Worm (Caenorhabditis elegans) whole organism, L3 larva: ENCODE measurements around the gene atg-18.

Experiments used
- R02D3.7 ChIP-seq: fragments of 150-350 bp; optimal IDR thresholded peaks from 2 replicates; lab custom pipeline; 2014; ENCODE audit warnings: missing biosample characterization, missing genetic modification characterization
- ZK546.5 ChIP-seq: sonication (generic microtip); optimal IDR thresholded peaks from 2 replicates; lab custom pipeline; 2017; ENCODE audit warnings: missing biosample characterization, missing genetic modification characterization
- aly-2 ChIP-seq: fragments of 150-350 bp; optimal IDR thresholded peaks from 2 replicates; lab custom pipeline; 2014; ENCODE audit warnings: missing biosample characterization, missing genetic modification characterization
- ama-1 ChIP-seq: fragments of 150-350 bp; optimal IDR thresholded peaks from 2 replicates; lab custom pipeline; 2018
- ceh-16 ChIP-seq: sonication (generic microtip); optimal IDR thresholded peaks from 2 replicates; lab custom pipeline; 2017; ENCODE audit warnings: missing biosample characterization, missing genetic modification characterization
- ceh-28 ChIP-seq: fragments of 150-350 bp; optimal IDR thresholded peaks from 2 replicates; lab custom pipeline; 2014; ENCODE audit warnings: missing biosample characterization, missing genetic modification reagents, missing genetic modification characterization
- ceh-82 ChIP-seq: fragments of 150-350 bp; optimal IDR thresholded peaks from 2 replicates; lab custom pipeline; 2014; ENCODE audit warnings: missing biosample characterization, missing genetic modification characterization
- ceh-9 ChIP-seq: sonication (generic microtip); optimal IDR thresholded peaks from 2 replicates; lab custom pipeline; 2018; ENCODE audit warnings: missing biosample characterization, missing genetic modification characterization
- daf-12 ChIP-seq: fragments of 150-350 bp; optimal IDR thresholded peaks from 2 replicates; lab custom pipeline; 2014; ENCODE audit warnings: missing biosample characterization, missing genetic modification reagents, missing genetic modification characterization
- egl-27 ChIP-seq: sonication (generic microtip); optimal IDR thresholded peaks from 4 replicates; lab custom pipeline; 2017; ENCODE audit warnings: missing biosample characterization, missing genetic modification reagents, missing genetic modification characterization
- egl-5 ChIP-seq: fragments of 150-350 bp; optimal IDR thresholded peaks from 2 replicates; lab custom pipeline; 2017; ENCODE audit warnings: missing biosample characterization, missing genetic modification reagents, missing genetic modification characterization, inconsistent platforms
- elt-1 ChIP-seq: fragments of 150-350 bp; optimal IDR thresholded peaks from 2 replicates; lab custom pipeline; 2014; ENCODE audit warnings: missing biosample characterization, missing genetic modification characterization
- elt-2 ChIP-seq: sonication (generic microtip); optimal IDR thresholded peaks from 2 replicates; lab custom pipeline; 2016; ENCODE audit warnings: missing genetic modification reagents, mild to moderate bottlenecking, missing genetic modification characterization, missing compliant biosample characterization
- elt-3 ChIP-seq, 3 experiments: fragments of 150-350 bp in 1 of 3; sonication (generic microtip) in 2 of 3; optimal IDR thresholded peaks; 2 replicates in 2 of 3; 4 replicates in 1 of 3; lab custom pipeline; 2014 to 2017; ENCODE audit warnings: missing biosample characterization in 3 of 3, missing genetic modification characterization in 3 of 3
- eor-1 ChIP-seq, 2 experiments: fragments of 150-350 bp; optimal IDR thresholded peaks; 2 replicates each; lab custom pipeline; 2014 to 2018; ENCODE audit warnings: missing biosample characterization in 2 of 2, missing genetic modification characterization in 2 of 2
- fkh-10 ChIP-seq: sonication (generic microtip); optimal IDR thresholded peaks from 2 replicates; lab custom pipeline; 2017; ENCODE audit warnings: missing biosample characterization, missing genetic modification reagents, missing genetic modification characterization
- fkh-2 ChIP-seq: fragments of 150-350 bp; optimal IDR thresholded peaks from 2 replicates; lab custom pipeline; 2014; ENCODE audit warnings: missing biosample characterization, missing genetic modification reagents, missing genetic modification characterization
- fos-1 ChIP-seq: fragments of 150-350 bp; optimal IDR thresholded peaks from 2 replicates; lab custom pipeline; 2014; ENCODE audit warnings: missing biosample characterization, missing genetic modification characterization
- hmg-11 ChIP-seq: sonication (generic microtip); optimal IDR thresholded peaks from 2 replicates; lab custom pipeline; 2016; ENCODE audit warnings: missing genetic modification characterization, missing compliant biosample characterization
- jun-1 ChIP-seq: fragments of 150-350 bp; optimal IDR thresholded peaks from 2 replicates; lab custom pipeline; 2014; ENCODE audit warnings: missing biosample characterization, missing genetic modification reagents, missing genetic modification characterization
- lin-15B ChIP-seq: fragments of 150-350 bp; optimal IDR thresholded peaks from 2 replicates; lab custom pipeline; 2014; ENCODE audit warnings: missing biosample characterization, missing genetic modification characterization
- lin-39 ChIP-seq: fragments of 150-350 bp; optimal IDR thresholded peaks from 2 replicates; lab custom pipeline; 2018; ENCODE audit warnings: missing biosample characterization, missing genetic modification reagents, missing genetic modification characterization
- lsy-12 ChIP-seq: sonication (generic microtip); optimal IDR thresholded peaks from 2 replicates; lab custom pipeline; 2016; ENCODE audit warnings: mild to moderate bottlenecking, missing genetic modification characterization, missing compliant biosample characterization
- mdl-1 ChIP-seq: fragments of 150-350 bp; optimal IDR thresholded peaks from 2 replicates; lab custom pipeline; 2014; ENCODE audit warnings: missing biosample characterization, missing genetic modification characterization
- mml-1 ChIP-seq: fragments of 150-350 bp; sonication (generic microtip); optimal IDR thresholded peaks from 3 replicates; lab custom pipeline; 2014; ENCODE audit warnings: missing biosample characterization, missing genetic modification characterization
- nfya-1 ChIP-seq: sonication (generic microtip); optimal IDR thresholded peaks from 2 replicates; lab custom pipeline; 2017; ENCODE audit warnings: missing genetic modification characterization, mild to moderate bottlenecking, missing compliant biosample characterization, antibody characterized with exemption, moderate library complexity; ENCODE audit not compliant: insufficient read depth
- nhr-11 ChIP-seq: fragments of 150-350 bp; optimal IDR thresholded peaks from 2 replicates; lab custom pipeline; 2014; ENCODE audit warnings: missing biosample characterization, missing genetic modification characterization
- nhr-12 ChIP-seq: fragments of 150-350 bp; optimal IDR thresholded peaks from 2 replicates; lab custom pipeline; 2014; ENCODE audit warnings: missing biosample characterization, missing genetic modification characterization
- nhr-23 ChIP-seq: fragments of 150-350 bp; optimal IDR thresholded peaks from 2 replicates; lab custom pipeline; 2014; ENCODE audit warnings: missing biosample characterization, missing genetic modification reagents, missing genetic modification characterization
- nhr-237 ChIP-seq: fragments of 150-350 bp; optimal IDR thresholded peaks from 2 replicates; lab custom pipeline; 2014; ENCODE audit warnings: missing biosample characterization, missing genetic modification characterization
- nhr-25 ChIP-seq: sonication (generic microtip); optimal IDR thresholded peaks from 2 replicates; lab custom pipeline; 2017; ENCODE audit warnings: missing biosample characterization, missing genetic modification characterization
- nhr-28 ChIP-seq: fragments of 150-350 bp; optimal IDR thresholded peaks from 2 replicates; lab custom pipeline; 2014; ENCODE audit warnings: missing biosample characterization, missing genetic modification characterization
- nhr-43 ChIP-seq: sonication (generic microtip); optimal IDR thresholded peaks from 2 replicates; lab custom pipeline; 2016; ENCODE audit warnings: mild to moderate bottlenecking, missing genetic modification characterization, missing compliant biosample characterization; ENCODE audit not compliant: poor library complexity, severe bottlenecking
- nhr-67 ChIP-seq: fragments of 150-350 bp; optimal IDR thresholded peaks from 2 replicates; lab custom pipeline; 2014; ENCODE audit warnings: missing biosample characterization, missing genetic modification characterization
- nhr-76 ChIP-seq: fragments of 150-350 bp; sonication (generic microtip); optimal IDR thresholded peaks from 5 replicates; lab custom pipeline; 2014; ENCODE audit warnings: missing biosample characterization, missing genetic modification characterization
- nhr-77 ChIP-seq: fragments of 150-350 bp; optimal IDR thresholded peaks from 2 replicates; lab custom pipeline; 2014; ENCODE audit warnings: missing biosample characterization, missing genetic modification characterization
- pha-4 ChIP-seq: fragments of 150-350 bp; optimal IDR thresholded peaks from 2 replicates; lab custom pipeline; 2014; ENCODE audit warnings: missing biosample characterization, missing genetic modification reagents, missing genetic modification characterization
- pqm-1 ChIP-seq: fragments of 150-350 bp; optimal IDR thresholded peaks from 2 replicates; lab custom pipeline; 2017; ENCODE audit warnings: missing biosample characterization, missing genetic modification characterization, inconsistent platforms
- sea-2 ChIP-seq: fragments of 150-350 bp; sonication (generic microtip); optimal IDR thresholded peaks from 4 replicates; lab custom pipeline; 2014; ENCODE audit warnings: missing biosample characterization, missing genetic modification reagents, missing genetic modification characterization
- skn-1 ChIP-seq: fragments of 150-350 bp; optimal IDR thresholded peaks from 2 replicates; lab custom pipeline; 2014; ENCODE audit warnings: missing biosample characterization, missing genetic modification characterization
- snpc-4 ChIP-seq: fragments of 150-350 bp; optimal IDR thresholded peaks from 2 replicates; lab custom pipeline; 2014; ENCODE audit warnings: missing biosample characterization, missing genetic modification characterization
- tbx-2 ChIP-seq: sonication (generic microtip); optimal IDR thresholded peaks from 2 replicates; lab custom pipeline; 2016; ENCODE audit warnings: mild to moderate bottlenecking, missing genetic modification characterization, missing compliant biosample characterization
- unc-39 ChIP-seq: sonication (generic microtip); optimal IDR thresholded peaks from 4 replicates; lab custom pipeline; 2017; ENCODE audit warnings: missing biosample characterization, missing genetic modification characterization
- unc-62 ChIP-seq: fragments of 150-350 bp; sonication (generic microtip); optimal IDR thresholded peaks from 4 replicates; lab custom pipeline; 2014; ENCODE audit warnings: missing biosample characterization, missing genetic modification reagents, missing genetic modification characterization
- zag-1 ChIP-seq: fragments of 150-350 bp; optimal IDR thresholded peaks from 2 replicates; lab custom pipeline; 2014; ENCODE audit warnings: missing biosample characterization, missing genetic modification characterization
- ztf-11 ChIP-seq: fragments of 150-350 bp; optimal IDR thresholded peaks from 2 replicates; lab custom pipeline; 2014; ENCODE audit warnings: missing biosample characterization, missing genetic modification characterization
- ztf-4 ChIP-seq: fragments of 150-350 bp; optimal IDR thresholded peaks from 2 replicates; lab custom pipeline; 2014; ENCODE audit warnings: missing biosample characterization, missing genetic modification characterization

atg-18 gene

DNA sequence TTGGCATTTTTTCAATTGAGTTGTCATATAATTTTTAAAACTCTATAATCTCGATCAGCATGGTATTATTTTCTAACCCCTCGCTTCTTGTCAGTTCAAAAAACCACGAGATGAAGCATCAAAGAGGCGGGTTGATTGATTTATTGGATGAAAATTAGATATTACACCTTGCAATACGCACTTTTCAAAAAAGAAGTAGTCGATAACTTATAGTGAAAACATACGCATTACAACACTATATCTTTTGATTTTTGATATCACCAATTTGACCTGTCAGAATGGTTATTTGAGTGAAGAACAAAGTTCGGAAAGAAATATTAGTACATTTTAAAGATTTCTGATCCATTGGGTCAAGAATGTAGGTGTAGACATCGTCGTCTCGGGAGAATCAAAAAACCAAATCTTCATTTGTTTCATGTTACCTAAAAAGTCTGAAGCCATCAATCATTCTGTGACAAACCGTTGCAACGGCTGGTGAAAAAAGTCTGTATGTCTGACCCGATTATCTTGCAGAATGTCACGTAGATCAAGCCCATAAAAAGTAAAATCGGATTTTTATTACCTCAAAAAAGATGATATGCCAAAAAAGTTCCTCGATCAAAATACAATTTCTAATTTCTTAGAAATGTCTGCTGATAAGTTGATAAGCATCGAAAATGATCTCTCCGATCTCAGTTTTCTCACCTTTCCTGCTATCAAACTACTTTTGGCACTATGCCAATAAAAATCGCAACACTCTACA is 22.1 kb upstream of the atg-18 start:
- no peak for TF ChIP-seq sea-2 (GFP tag; lab: Kevin White, UChicago)
- no peak for TF ChIP-seq fos-1
- TF ChIP-seq lsy-12 (tag; lab: Kevin White, UChicago) = no peak
- no peak for TF ChIP-seq nhr-28 (tag; lab: Kevin White, UChicago)
- TF ChIP-seq lin-39 (tag; lab: Kevin White, UChicago) = no peak
- no peak for TF ChIP-seq nhr-11 (tag; lab: Kevin White, UChicago)
- no peak for TF ChIP-seq ZK546.5 (tag; lab: Kevin White, UChicago)
- no peak for TF ChIP-seq skn-1
- TF ChIP-seq tbx-2 = no peak
- TF ChIP-seq elt-1 (tag; lab: Kevin White, UChicago) = no peak
- no peak for TF ChIP-seq lin-15B (tag; lab: Kevin White, UChicago)
- no peak for TF ChIP-seq zag-1 (tag; lab: Kevin White, UChicago)
- no peak for TF ChIP-seq ceh-16 (tag; lab: Kevin White, UChicago)
- no peak for TF ChIP-seq eor-1 (tag; optimal IDR thresholded peaks at IDR 0.05; lab: Kevin White, UChicago)
- no peak for TF ChIP-seq egl-5 (tag; lab: Kevin White, UChicago)
- TF ChIP-seq unc-39 (tag; lab: Kevin White, UChicago) = no peak
- no peak for TF ChIP-seq pha-4
- TF ChIP-seq mdl-1 (tag; lab: Kevin White, UChicago) = no peak
- no peak for TF ChIP-seq nhr-77
- no peak for TF ChIP-seq ceh-9 (tag; lab: Kevin White, UChicago)
- no peak for TF ChIP-seq hmg-11 (tag; lab: Kevin White, UChicago)
- no peak for TF ChIP-seq fkh-10 (GFP tag; lab: Kevin White, UChicago)
- peak in 2 of 3 experiments; percentile 34 to 80 for TF ChIP-seq elt-3 (tag; optimal IDR thresholded peaks at IDR 0.05; lab: Kevin White, UChicago)
- TF ChIP-seq mml-1 (tag; lab: Kevin White, UChicago) = no peak
- TF ChIP-seq nhr-43 (tag; lab: Kevin White, UChicago) = no peak
- TF ChIP-seq nhr-23 (tag; lab: Kevin White, UChicago) = peak; percentile 75
- peak; percentile 82 for TF ChIP-seq elt-2
- TF ChIP-seq egl-27 = no peak
- TF ChIP-seq nhr-25 (tag; lab: Kevin White, UChicago) = peak; percentile 55
- TF ChIP-seq fkh-2 = no peak
- no peak for TF ChIP-seq ceh-82
- no peak for TF ChIP-seq jun-1 (tag; lab: Kevin White, UChicago)
- TF ChIP-seq daf-12 (tag; lab: Kevin White, UChicago) = no peak
- TF ChIP-seq pqm-1 = peak; percentile 71
- TF ChIP-seq unc-62 (GFP tag; lab: Kevin White, UChicago) = peak; percentile 81
- TF ChIP-seq nfya-1 (tag; lab: Kevin White, UChicago) = peak; percentile 22
- TF ChIP-seq ztf-11 (tag; lab: Kevin White, UChicago) = no peak
- no peak for TF ChIP-seq snpc-4
- TF ChIP-seq nhr-12 (tag; lab: Kevin White, UChicago) = no peak
- no peak for TF ChIP-seq nhr-67
- no peak for TF ChIP-seq ztf-4 (tag; lab: Kevin White, UChicago)
- TF ChIP-seq ceh-28 (tag; lab: Kevin White, UChicago) = no peak
- TF ChIP-seq nhr-237 (tag; lab: Kevin White, UChicago) = no peak
- TF ChIP-seq ama-1 (lab: Kevin White, UChicago) = no peak
- no peak for TF ChIP-seq R02D3.7
- peak; percentile 19 for TF ChIP-seq nhr-76
- no peak for TF ChIP-seq aly-2 (tag; lab: Kevin White, UChicago)
